Worm (Caenorhabditis elegans): Measurements from ENCODE around the gene rab-19.

DNA sequence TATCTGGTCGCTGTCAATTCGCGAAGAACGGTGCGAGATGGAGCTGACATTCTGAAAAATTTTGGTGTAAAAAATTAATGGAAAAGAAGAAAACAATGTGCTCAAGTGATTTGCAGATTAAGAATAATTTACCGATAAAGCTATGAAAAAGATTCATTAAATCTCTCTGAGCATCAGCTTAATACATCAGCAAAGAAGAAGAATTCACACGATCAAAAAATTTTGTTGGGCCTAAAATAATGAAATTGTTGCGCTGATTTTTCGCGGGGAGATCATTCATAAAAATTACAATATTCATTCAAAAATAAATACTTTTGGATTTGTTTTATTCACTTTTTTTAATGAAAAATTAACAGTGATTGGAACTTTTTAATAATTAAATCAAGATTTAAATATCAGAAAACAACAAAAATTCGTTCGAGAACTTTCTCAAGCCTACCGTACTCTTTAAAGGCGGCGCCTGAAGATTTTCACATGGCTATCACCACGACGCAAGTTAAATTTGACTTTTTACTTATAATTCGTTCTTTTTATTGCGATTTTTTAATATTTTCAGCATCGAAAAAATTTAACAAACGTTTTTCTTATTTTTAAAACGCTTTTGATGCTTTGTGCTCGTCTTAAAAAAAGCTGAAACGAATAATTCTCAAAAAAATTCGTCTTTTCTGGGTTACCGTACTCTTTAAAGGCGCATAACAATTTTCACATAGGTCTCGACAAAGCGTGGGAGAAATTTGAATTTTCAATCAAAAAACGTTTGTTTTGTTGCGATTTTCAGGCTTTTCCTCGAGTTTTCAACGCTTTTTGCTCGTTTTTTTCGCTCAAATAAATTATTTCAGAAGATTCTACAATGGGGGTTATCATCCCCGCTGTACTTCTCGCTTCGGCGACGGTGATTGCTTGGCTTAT lies 16.5 kb upstream of the rab-19 start, which contains the start of the genes memi-2 and cyp-31A5:
- TF ChIP-seq dao-5 (tag; optimal IDR thresholded peaks at IDR 0.05), result no peak
- TF ChIP-seq W03F9.2 (tag; optimal IDR thresholded peaks at IDR 0.05), result no peak
- TF ChIP-seq him-1 (tag; optimal IDR thresholded peaks at IDR 0.05), result no peak
